ENCODE assay signal across 5 worm cellular contexts in genomic region chrII:5022381-5022855, ce11.
TF ChIP-seq lines count a peak whose summit lies in the region.

Gene nsy-1, plus strand, starts transcription at chrII:5022757.
Gene F59A6.13, plus strand, starts transcription at chrII:5022805.

TF ChIP-seq in whole organism, L1 larva, 84 proteins besides CTCF, POLR2A, EP300 and RAD21:
- TF ChIP-seq ztf-4 (tag; optimal IDR thresholded peaks at IDR 0.05; lab: Kevin White, UChicago) (no peak), efl-1 (optimal IDR thresholded peaks at IDR 0.05; lab: Kevin White, UChicago) (no peak), efl-1 (GFP tag; optimal IDR thresholded peaks at IDR 0.05 in 1 of 2; lab: Kevin White, UChicago) (peak in 1 of 2 experiments; percentile 72), blmp-1 (tag; optimal IDR thresholded peaks at IDR 0.05; lab: Kevin White, UChicago) (no peak), dpl-1 (GFP tag; optimal IDR thresholded peaks at IDR 0.05; lab: Kevin White, UChicago) (no peak), lin-39 (tag; optimal IDR thresholded peaks at IDR 0.05; lab: Kevin White, UChicago) (no peak), elt-2 (tag; optimal IDR thresholded peaks at IDR 0.05; lab: Kevin White, UChicago) (peak; percentile 97), aha-1 (tag; optimal IDR thresholded peaks at IDR 0.05; lab: Kevin White, UChicago) (no peak)

TF ChIP-seq in whole organism, L2 larva, 48 proteins besides CTCF, POLR2A, EP300 and RAD21:
- TF ChIP-seq nhr-10 (tag; optimal IDR thresholded peaks at IDR 0.05; lab: Kevin White, UChicago) = no peak
- no peak for TF ChIP-seq aly-2 (tag; optimal IDR thresholded peaks at IDR 0.05; lab: Kevin White, UChicago)
- TF ChIP-seq egl-27 (tag; optimal IDR thresholded peaks at IDR 0.05; lab: Kevin White, UChicago) = no peak
- no peak for TF ChIP-seq skn-1 (tag; optimal IDR thresholded peaks at IDR 0.05; lab: Kevin White, UChicago)
- TF ChIP-seq sma-9 (GFP tag; optimal IDR thresholded peaks at IDR 0.05; lab: Kevin White, UChicago) = peak; percentile 35
- TF ChIP-seq sma-9 (tag; optimal IDR thresholded peaks at IDR 0.05; lab: Kevin White, UChicago) = no peak
- no peak for TF ChIP-seq ZK546.5 (tag; optimal IDR thresholded peaks at IDR 0.05; lab: Kevin White, UChicago)
- peak; percentile 61 for TF ChIP-seq fos-1 (tag; optimal IDR thresholded peaks at IDR 0.05; lab: Kevin White, UChicago)
- TF ChIP-seq C34F6.9 (tag; optimal IDR thresholded peaks at IDR 0.05; lab: Kevin White, UChicago) = no peak
- TF ChIP-seq ceh-82 (tag; optimal IDR thresholded peaks at IDR 0.05; lab: Kevin White, UChicago) = no peak
- TF ChIP-seq crh-2 (tag; optimal IDR thresholded peaks at IDR 0.05; lab: Kevin White, UChicago) = no peak
- TF ChIP-seq elt-1 (tag; optimal IDR thresholded peaks at IDR 0.05; lab: Kevin White, UChicago) = no peak
- no peak for TF ChIP-seq lin-13 (GFP tag; optimal IDR thresholded peaks at IDR 0.05; lab: Kevin White, UChicago)
- no peak for TF ChIP-seq alr-1 (tag; optimal IDR thresholded peaks at IDR 0.05; lab: Kevin White, UChicago)
- TF ChIP-seq ceh-16 (tag; optimal IDR thresholded peaks at IDR 0.05; lab: Kevin White, UChicago) = no peak
- TF ChIP-seq ztf-11 (tag; optimal IDR thresholded peaks at IDR 0.05; lab: Kevin White, UChicago) = no peak

TF ChIP-seq in whole organism, L3 larva, 47 proteins besides CTCF, POLR2A, EP300 and RAD21:
- TF ChIP-seq R02D3.7 (tag; optimal IDR thresholded peaks at IDR 0.05; lab: Kevin White, UChicago) = no peak
- no peak for TF ChIP-seq ztf-11 (tag; optimal IDR thresholded peaks at IDR 0.05; lab: Kevin White, UChicago)
- TF ChIP-seq elt-2 (tag; optimal IDR thresholded peaks at IDR 0.05; lab: Kevin White, UChicago) = peak; percentile 98
- peak; percentile 11 for TF ChIP-seq pha-4 (tag; optimal IDR thresholded peaks at IDR 0.05; lab: Kevin White, UChicago)
- peak; percentile 60 for TF ChIP-seq pqm-1 (tag; optimal IDR thresholded peaks at IDR 0.05; lab: Kevin White, UChicago)

TF ChIP-seq in whole organism, L4 larva, 104 proteins besides CTCF, POLR2A, EP300 and RAD21:
- TF ChIP-seq T20F7.1 (GFP tag; optimal IDR thresholded peaks at IDR 0.05; lab: Kevin White, UChicago) (no peak), unc-130 (GFP tag; optimal IDR thresholded peaks at IDR 0.05; lab: Kevin White, UChicago) (no peak), zfp-2 (tag; optimal IDR thresholded peaks at IDR 0.05; lab: Kevin White, UChicago) (no peak), php-3 (GFP tag; IDR thresholded peaks at IDR 0.05; lab: Robert Waterston, UW) (0 out of 2 replicates have a peak, but pooled peaks have one; percentile 15), dpl-1 (GFP tag; optimal IDR thresholded peaks at IDR 0.05; lab: Kevin White, UChicago) (no peak), dve-1 (tag; optimal IDR thresholded peaks at IDR 0.05; lab: Kevin White, UChicago; ENCODE audit: insufficient read depth) (peak; percentile 39), hlh-11 (tag; optimal IDR thresholded peaks at IDR 0.05; lab: Kevin White, UChicago) (peak; percentile 10), dmd-6 (GFP tag; IDR thresholded peaks at IDR 0.05; lab: Robert Waterston, UW) (peak; percentile 70), mep-1 (tag; optimal IDR thresholded peaks at IDR 0.05; lab: Kevin White, UChicago) (no peak), nhr-11 (tag; optimal IDR thresholded peaks at IDR 0.05; lab: Kevin White, UChicago) (no peak), nhr-28 (tag; optimal IDR thresholded peaks at IDR 0.05; lab: Kevin White, UChicago) (peak; percentile 3), pqm-1 (tag; optimal IDR thresholded peaks at IDR 0.05; lab: Kevin White, UChicago) (peak; percentile 79), daf-16 (GFP tag; optimal IDR thresholded peaks at IDR 0.05; lab: Kevin White, UChicago) (no peak), daf-16 (tag; optimal IDR thresholded peaks at IDR 0.05; lab: Kevin White, UChicago) (peak; percentile 72), mxl-3 (GFP tag; optimal IDR thresholded peaks at IDR 0.05; lab: Kevin White, UChicago) (no peak)

TF ChIP-seq in whole organism, young adult, 124 proteins besides CTCF, POLR2A, EP300 and RAD21:
- TF ChIP-seq hmg-20 (GFP tag; IDR thresholded peaks at IDR 0.05; lab: Robert Waterston, UW) (no peak), nhr-80 (tag; optimal IDR thresholded peaks at IDR 0.05; lab: Kevin White, UChicago) (peak; percentile 59), ama-1 (optimal IDR thresholded peaks at IDR 0.05; lab: Kevin White, UChicago) (no peak), ama-1 (GFP tag; optimal IDR thresholded peaks at IDR 0.05; lab: Kevin White, UChicago) (no peak), F52B5.7 (tag; optimal IDR thresholded peaks at IDR 0.05; lab: Kevin White, UChicago) (no peak), dox-1 (GFP tag; IDR thresholded peaks at IDR 0.05; lab: Robert Waterston, UW) (no peak), snpc-4 (GFP tag; optimal IDR thresholded peaks at IDR 0.05; lab: Kevin White, UChicago) (no peak), snpc-4 (tag; optimal IDR thresholded peaks at IDR 0.05; lab: Kevin White, UChicago) (no peak), ceh-79 (tag; optimal IDR thresholded peaks at IDR 0.05; lab: Kevin White, UChicago) (no peak)
